Fruit fly (Drosophila melanogaster): ENCODE results near the gene CG17298.

CG17298 gene

dm6 chr3R:21268873-21269272 lies 14.1 kb upstream of the CG17298 start, which contains the start of gene Rab1 (continued):
- TF ChIP-seq CG17361 (GFP tag; IDR thresholded peaks at IDR 0.05) (peak; percentile 12; the same call in 1 of the 3 replicates), CG5180 (GFP tag; optimal IDR thresholded peaks at IDR 0.05) (no peak), exex (tag; optimal IDR thresholded peaks at IDR 0.05) (no peak), CG11696 (GFP tag; IDR thresholded peaks at IDR 0.05) (no peak), bbx (GFP tag; IDR thresholded peaks at IDR 0.05; ENCODE audit: partially characterized antibody) (no peak), CG34376 (GFP tag; optimal IDR thresholded peaks at IDR 0.05) (peak; percentile 54), tap (tag; optimal IDR thresholded peaks at IDR 0.05) (no peak), ac (GFP tag; optimal IDR thresholded peaks at IDR 0.05) (no peak), ro (GFP tag; IDR thresholded peaks at IDR 0.05) (no peak), nom (GFP tag; optimal IDR thresholded peaks at IDR 0.05) (peak; percentile 29), otp (GFP tag; IDR thresholded peaks at IDR 0.05) (no peak), CG10321 (GFP tag; IDR thresholded peaks at IDR 0.05) (no peak), nmo (GFP tag; optimal IDR thresholded peaks at IDR 0.05) (peak; percentile 46), Drgx (GFP tag; IDR thresholded peaks at IDR 0.05) (no peak), CG4854 (GFP tag; optimal IDR thresholded peaks at IDR 0.05) (no peak), Dref (GFP tag; IDR thresholded peaks at IDR 0.05) (peak; percentile 49), chif (GFP tag; optimal IDR thresholded peaks at IDR 0.05) (peak; percentile 5 to 15), CG3726 (GFP tag; IDR thresholded peaks at IDR 0.05) (no peak), CG11398 (GFP tag; optimal IDR thresholded peaks at IDR 0.05) (no peak), CG1603 (tag; optimal IDR thresholded peaks at IDR 0.05) (peak; percentile 73), run (tag; optimal IDR thresholded peaks at IDR 0.05) (no peak), ems (GFP tag; optimal IDR thresholded peaks at IDR 0.05) (peak; percentile 19), CG4730 (GFP tag; IDR thresholded peaks at IDR 0.05) (no peak), Rfx (GFP tag; IDR thresholded peaks at IDR 0.05) (peak; percentile 70), CG8944 (GFP tag; optimal IDR thresholded peaks at IDR 0.05) (peak; percentile 21), Lhr (GFP tag; optimal IDR thresholded peaks at IDR 0.05) (peak; percentile 4), CG5245 (GFP tag; optimal IDR thresholded peaks at IDR 0.05) (no peak), mam (GFP tag; optimal IDR thresholded peaks at IDR 0.05) (peak; percentile 54), CG13424 (tag; optimal IDR thresholded peaks at IDR 0.05) (peak; percentile 26), CG16813 (GFP tag; IDR thresholded peaks at IDR 0.05; ENCODE audit: partially characterized antibody) (0 out of 3 replicates have a peak, but pooled peaks have one; percentile 24), Gsc (GFP tag; IDR thresholded peaks at IDR 0.05) (no peak), CG12659 (GFP tag; optimal IDR thresholded peaks at IDR 0.05) (peak; percentile 62), trh (GFP tag; optimal IDR thresholded peaks at IDR 0.05) (no peak), Atf3 (GFP tag; optimal IDR thresholded peaks at IDR 0.05) (no peak), lola (GFP tag; optimal IDR thresholded peaks at IDR 0.05) (no peak), Aef1 (GFP tag; IDR thresholded peaks at IDR 0.05) (no peak), H2.0 (GFP tag; IDR thresholded peaks at IDR 0.05) (peak; percentile 30; the same call in 1 of the 2 replicates), CG4360 (GFP tag; IDR thresholded peaks at IDR 0.05) (peak; percentile 31; the same call in 1 of the 2 replicates), odd (GFP tag; optimal IDR thresholded peaks at IDR 0.05) (no peak), CG4707 (GFP tag; optimal IDR thresholded peaks at IDR 0.05) (no peak), sima (GFP tag; optimal IDR thresholded peaks at IDR 0.05) (no peak), pfk (GFP tag; optimal IDR thresholded peaks at IDR 0.05) (peak; percentile 47), unpg (GFP tag; optimal IDR thresholded peaks at IDR 0.05) (peak; percentile 24), CG33557 (GFP tag; optimal IDR thresholded peaks at IDR 0.05) (peak; percentile 21), CG3065 (GFP tag; optimal IDR thresholded peaks at IDR 0.05) (peak; percentile 79), TFAM (GFP tag; optimal IDR thresholded peaks at IDR 0.05) (no peak), CG13123 (GFP tag; optimal IDR thresholded peaks at IDR 0.05) (no peak), CG16815 (GFP tag; optimal IDR thresholded peaks at IDR 0.05) (no peak), Oli (tag; optimal IDR thresholded peaks at IDR 0.05) (no peak), abd-A (tag; optimal IDR thresholded peaks at IDR 0.05) (peak; percentile 49), ci (GFP tag; IDR thresholded peaks at IDR 0.05) (no peak)

Data from whole organism, embryonic.